Fruit fly (Drosophila melanogaster): ENCODE measurements around the gene Es2.

The Es2 gene

dm6 chrX:8505023-8505604 is 43.8 kb downstream of the Es2 start:
- TF ChIP-seq HLH4C (GFP tag; IDR thresholded peaks at IDR 0.05; ENCODE audit: partially characterized antibody) (peak; percentile 63), oc (tag; optimal IDR thresholded peaks at IDR 0.05) (peak; percentile 67), CG14710 (tag; optimal IDR thresholded peaks at IDR 0.05) (no peak), CG14965 (GFP tag; optimal IDR thresholded peaks at IDR 0.05; ENCODE audit: borderline replicate concordance) (no peak), nerfin-2 (GFP tag; IDR thresholded peaks at IDR 0.05; ENCODE audit: partially characterized antibody) (peak; percentile 54; the same call in 1 of the 2 replicates), CG11696 (GFP tag; IDR thresholded peaks at IDR 0.05) (no peak), vvl (GFP tag; IDR thresholded peaks at IDR 0.05) (peak; percentile 65; the same call in 1 of the 2 replicates), Blimp-1 (GFP tag; optimal IDR thresholded peaks at IDR 0.05) (peak; percentile 81), cwo (GFP tag; optimal IDR thresholded peaks at IDR 0.05) (peak; percentile 65), CG14860 (GFP tag; IDR thresholded peaks at IDR 0.05; ENCODE audit: partially characterized antibody) (0 out of 3 replicates have a peak, but pooled peaks have one; percentile 21), CG31388 (GFP tag; optimal IDR thresholded peaks at IDR 0.05) (no peak), br (optimal IDR thresholded peaks at IDR 0.05) (no peak)

DNA sequence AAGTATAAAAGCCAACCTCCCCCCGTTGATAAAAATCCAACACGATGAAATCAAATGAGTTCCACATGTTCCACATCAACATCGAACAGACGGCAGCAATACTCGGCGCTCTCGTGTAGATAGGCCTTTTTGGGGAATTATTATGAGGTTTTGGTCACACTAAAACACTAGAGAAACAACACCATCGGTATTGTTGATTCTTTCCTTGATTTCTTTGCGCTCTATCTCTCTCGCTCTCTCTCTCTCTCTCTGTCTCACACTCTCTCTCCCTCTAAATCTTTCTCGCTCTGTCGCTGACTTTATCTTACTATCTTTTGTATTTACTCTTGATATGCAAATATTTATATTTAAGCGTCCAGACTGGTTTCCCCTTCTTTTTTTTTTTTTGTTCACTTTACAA is 49.5 kb downstream of the Es2 start:
- peak in 1 of 2 experiments; percentile 38 for TF ChIP-seq tll (GFP tag; optimal IDR thresholded peaks at IDR 0.05)
- peak; percentile 74 for TF ChIP-seq CG18764 (GFP tag; optimal IDR thresholded peaks at IDR 0.05)
- TF ChIP-seq stwl (tag; optimal IDR thresholded peaks at IDR 0.05), result peak; percentile 95
- peak; percentile 34 for TF ChIP-seq gfzf (GFP tag; optimal IDR thresholded peaks at IDR 0.05)
- peak; percentile 16 to 54 for TF ChIP-seq Trl (optimal IDR thresholded peaks at IDR 0.05)
- TF ChIP-seq Trl (GFP tag; optimal IDR thresholded peaks at IDR 0.05), result no peak
- no peak for TF ChIP-seq Bdp1 (GFP tag; optimal IDR thresholded peaks at IDR 0.05)
- TF ChIP-seq sim (GFP tag; IDR thresholded peaks at IDR 0.05), result no peak
- TF ChIP-seq sens (GFP tag), result peak; percentile 73
- peak; percentile 6 for TF ChIP-seq Med (GFP tag)
- peak; percentile 64 for TF ChIP-seq CG8290 (GFP tag; optimal IDR thresholded peaks at IDR 0.05)
- TF ChIP-seq CG8290 (tag; optimal IDR thresholded peaks at IDR 0.05), result no peak
- no peak for TF ChIP-seq CG10959 (GFP tag; IDR thresholded peaks at IDR 0.05)
- TF ChIP-seq row (GFP tag; IDR thresholded peaks at IDR 0.05), result peak; percentile 20; the same call in 1 of the 3 replicates
- peak; percentile 14 for TF ChIP-seq CG2678 (tag; optimal IDR thresholded peaks at IDR 0.05)
- no peak for TF ChIP-seq CG12391 (tag; optimal IDR thresholded peaks at IDR 0.05)
- no peak for TF ChIP-seq CG5180 (GFP tag; optimal IDR thresholded peaks at IDR 0.05)
- TF ChIP-seq CG4707 (GFP tag; optimal IDR thresholded peaks at IDR 0.05), result no peak
- TF ChIP-seq CG6791 (GFP tag; IDR thresholded peaks at IDR 0.05; ENCODE audit: partially characterized antibody), result 0 out of 3 replicates have a peak, but pooled peaks have one; percentile 40

- TF ChIP-seq ttk (GFP tag; IDR thresholded peaks at IDR 0.05) (no peak), Ets65A (GFP tag) (peak; percentile 51), Hr39 (optimal IDR thresholded peaks at IDR 0.05) (peak; percentile 7), MBD-R2 (GFP tag; IDR thresholded peaks at IDR 0.05) (no peak)
These were observed 51.0 kb downstream of the Es2 start for dm6 chrX:8512251-8512650.
